Worm (Caenorhabditis elegans) whole organism, young adult: Measurements from ENCODE around the gene hot-6.

Experiments
- B0035.1 ChIP-seq: sonication (generic microtip); optimal IDR thresholded peaks from 2 replicates; lab custom pipeline; 2016; ENCODE audit warnings: missing genetic modification characterization, mild to moderate bottlenecking, missing compliant biosample characterization, missing genotype, missing genetic modification reagents
- B0336.3 ChIP-seq: fragments of 200-800 bp; sonication (Bioruptor generic); IDR thresholded peaks from 2 replicates; pipeline ENCODE4 v1.3.6; 2022; ENCODE audit warnings: missing genetic modification characterization, missing compliant biosample characterization
- F22D6.2 ChIP-seq: sonication (generic microtip); optimal IDR thresholded peaks from 2 replicates; lab custom pipeline; 2016; ENCODE audit warnings: mild to moderate bottlenecking, missing genetic modification characterization, missing compliant biosample characterization
- F52B5.7 ChIP-seq: sonication (generic microtip); optimal IDR thresholded peaks from 2 replicates; lab custom pipeline; 2016; ENCODE audit warnings: mild to moderate bottlenecking, missing genetic modification characterization, missing compliant biosample characterization
- T26A5.8 ChIP-seq: sonication (generic microtip); optimal IDR thresholded peaks from 2 replicates; lab custom pipeline; 2016; ENCODE audit warnings: missing genetic modification characterization, missing compliant biosample characterization
- Y53G8AR.9 ChIP-seq: fragments of 200-800 bp; sonication (Bioruptor generic); conservative IDR thresholded peaks from 2 replicates; pipeline ENCODE4 v1.3.6; 2022; ENCODE audit warnings: missing genetic modification reagents, missing genetic modification characterization, missing compliant biosample characterization
- Y79H2A.3 ChIP-seq: fragments of 200-800 bp; sonication (Bioruptor generic); conservative IDR thresholded peaks from 2 replicates; pipeline ENCODE4 v1.3.6; 2022; ENCODE audit warnings: missing genetic modification reagents, missing genetic modification characterization, missing compliant biosample characterization
- ZK185.1 ChIP-seq: sonication (generic microtip); optimal IDR thresholded peaks from 2 replicates; lab custom pipeline; 2016; ENCODE audit warnings: mild to moderate bottlenecking, missing genetic modification characterization, missing compliant biosample characterization; ENCODE audit not compliant: poor library complexity, severe bottlenecking
- attf-5 ChIP-seq: fragments of 200-800 bp; sonication (Bioruptor generic); optimal IDR thresholded peaks from 2 replicates; lab custom pipeline; 2018; ENCODE audit warnings: mild to moderate bottlenecking, missing genetic modification characterization, missing compliant biosample characterization
- attf-6 ChIP-seq: fragments of 200-800 bp; sonication (Bioruptor generic); IDR thresholded peaks from 2 replicates; pipeline ENCODE4 v1.3.6; 2022; ENCODE audit warnings: missing genetic modification reagents, missing genetic modification characterization, missing compliant biosample characterization
- cebp-1 ChIP-seq, 2 experiments: fragments of 200-800 bp in 1 of 2; sonication (Bioruptor generic) in 1 of 2; sonication (generic microtip) in 1 of 2; IDR thresholded peaks in 1 of 2; optimal IDR thresholded peaks in 1 of 2; 2 replicates each; pipeline versions ENCODE4 v1.3.6 to Lab custom; 2017 to 2022; ENCODE audit warnings: missing compliant biosample characterization in 2 of 2, missing genetic modification characterization in 2 of 2, mild to moderate bottlenecking in 1 of 2, missing genetic modification reagents in 1 of 2, moderate library complexity in 1 of 2
- ceh-100 ChIP-seq: fragments of 200-800 bp; sonication (Bioruptor generic); IDR thresholded peaks from 2 replicates; pipeline ENCODE4 v1.3.6; 2022; ENCODE audit warnings: missing genetic modification reagents, missing genetic modification characterization, missing compliant biosample characterization
- ceh-58 ChIP-seq: fragments of 200-800 bp; sonication (Bioruptor generic); IDR thresholded peaks from 2 replicates; pipeline ENCODE4 v1.3.6; 2022; ENCODE audit warnings: missing genetic modification characterization, missing compliant biosample characterization
- dox-1 ChIP-seq: fragments of 200-800 bp; sonication (Bioruptor generic); IDR thresholded peaks from 2 replicates; pipeline ENCODE4 v1.3.6; 2022; ENCODE audit warnings: missing genetic modification reagents, missing genetic modification characterization, missing compliant biosample characterization
- dpl-1 ChIP-seq: fragments of 150-350 bp; optimal IDR thresholded peaks from 2 replicates; lab custom pipeline; 2014; ENCODE audit warnings: missing biosample characterization, missing genetic modification reagents, missing genetic modification characterization
- egl-18 ChIP-seq: fragments of 200-800 bp; sonication (Bioruptor generic); IDR thresholded peaks from 2 replicates; pipeline ENCODE4 v1.3.6; 2022; ENCODE audit warnings: missing genetic modification reagents, missing genetic modification characterization, missing compliant biosample characterization
- egl-44 ChIP-seq: fragments of 200-800 bp; sonication (Bioruptor generic); IDR thresholded peaks from 2 replicates; pipeline ENCODE4 v1.3.6; 2022; ENCODE audit warnings: missing genetic modification reagents, missing genetic modification characterization, missing compliant biosample characterization
- egrh-3 ChIP-seq: fragments of 200-800 bp; sonication (Bioruptor generic); IDR thresholded peaks from 2 replicates; pipeline ENCODE4 v1.3.6; 2022; ENCODE audit warnings: missing genetic modification reagents, missing genetic modification characterization, missing compliant biosample characterization
- ekl-4 ChIP-seq: fragments of 200-800 bp; sonication (Bioruptor generic); IDR thresholded peaks from 2 replicates; pipeline ENCODE4 v1.3.6; 2022; ENCODE audit warnings: missing genetic modification reagents, missing genetic modification characterization, missing compliant biosample characterization
- ets-4 ChIP-seq: fragments of 200-800 bp; sonication (Bioruptor generic); optimal IDR thresholded peaks from 2 replicates; lab custom pipeline; 2018; ENCODE audit warnings: mild to moderate bottlenecking, missing genetic modification characterization, missing compliant biosample characterization
- him-1 ChIP-seq: sonication (generic microtip); optimal IDR thresholded peaks from 2 replicates; lab custom pipeline; 2016; ENCODE audit warnings: missing genotype, missing genetic modification reagents, missing genetic modification characterization, missing compliant biosample characterization
- hlh-12 ChIP-seq: sonication (generic microtip); optimal IDR thresholded peaks from 2 replicates; lab custom pipeline; 2016; ENCODE audit warnings: missing genetic modification characterization, missing compliant biosample characterization
- let-526 ChIP-seq: fragments of 200-800 bp; sonication (Bioruptor generic); IDR thresholded peaks from 2 replicates; pipeline ENCODE4 v1.3.6; 2022; ENCODE audit warnings: missing genetic modification reagents, missing genetic modification characterization, missing compliant biosample characterization
- lin-40 ChIP-seq: sonication (generic microtip); optimal IDR thresholded peaks from 2 replicates; lab custom pipeline; 2016; ENCODE audit warnings: missing genetic modification characterization, mild to moderate bottlenecking, missing compliant biosample characterization, missing genotype, missing genetic modification reagents
- lin-54 ChIP-seq: fragments of 200-800 bp; sonication (Bioruptor generic); optimal IDR thresholded peaks from 2 replicates; lab custom pipeline; 2018; ENCODE audit warnings: mild to moderate bottlenecking, missing genetic modification characterization, missing compliant biosample characterization
- lsy-27 ChIP-seq: sonication (generic microtip); optimal IDR thresholded peaks from 2 replicates; lab custom pipeline; 2017; ENCODE audit warnings: missing genetic modification characterization, mild to moderate bottlenecking, missing compliant biosample characterization, antibody characterized with exemption, missing genotype, borderline replicate concordance; ENCODE audit not compliant: insufficient read depth
- madf-3 ChIP-seq: fragments of 200-800 bp; sonication (Bioruptor generic); IDR thresholded peaks from 2 replicates; pipeline ENCODE4 v1.3.6; 2022; ENCODE audit warnings: missing genetic modification reagents, missing genetic modification characterization, missing compliant biosample characterization
- madf-6 ChIP-seq: fragments of 200-800 bp; sonication (Bioruptor generic); IDR thresholded peaks from 2 replicates; pipeline ENCODE4 v1.3.6; 2022; ENCODE audit warnings: missing genetic modification reagents, missing genetic modification characterization, missing compliant biosample characterization
- mxl-1 ChIP-seq: sonication (generic microtip); optimal IDR thresholded peaks from 2 replicates; lab custom pipeline; 2016; ENCODE audit warnings: missing genetic modification characterization, missing compliant biosample characterization
- nfya-1 ChIP-seq: sonication (generic microtip); optimal IDR thresholded peaks from 2 replicates; lab custom pipeline; 2017; ENCODE audit warnings: antibody characterized with exemption, missing compliant biosample characterization, missing genetic modification characterization, borderline replicate concordance; ENCODE audit not compliant: insufficient read depth
- nfya-2 ChIP-seq: fragments of 200-800 bp; sonication (Bioruptor generic); IDR thresholded peaks from 2 replicates; pipeline ENCODE4 v1.3.6; 2022; ENCODE audit warnings: missing genetic modification reagents, missing genetic modification characterization, missing compliant biosample characterization
- nhr-80 ChIP-seq: sonication (generic microtip); optimal IDR thresholded peaks from 2 replicates; lab custom pipeline; 2016; ENCODE audit warnings: missing genetic modification characterization, missing compliant biosample characterization
- rec-8 ChIP-seq, 2 experiments: sonication (generic microtip); optimal IDR thresholded peaks; 2 replicates each; lab custom pipeline; 2016; ENCODE audit warnings: mild to moderate bottlenecking in 2 of 2, missing genetic modification characterization in 2 of 2, missing genetic modification reagents in 2 of 2, missing genotype in 2 of 2, missing biosample characterization in 1 of 2, missing compliant biosample characterization in 1 of 2, moderate library complexity in 1 of 2
- repo-1 ChIP-seq: sonication (generic microtip); optimal IDR thresholded peaks from 2 replicates; lab custom pipeline; 2017; ENCODE audit warnings: mild to moderate bottlenecking, missing genetic modification characterization, missing compliant biosample characterization
- sdz-38 ChIP-seq: sonication (generic microtip); optimal IDR thresholded peaks from 2 replicates; lab custom pipeline; 2016; ENCODE audit warnings: missing genotype, missing genetic modification characterization, missing compliant biosample characterization
- snpc-4 ChIP-seq, 5 experiments: fragments of 150-350 bp in 1 of 5; sonication (generic microtip) in 4 of 5; optimal IDR thresholded peaks; 2 replicates each; lab custom pipeline; 2014 to 2018; ENCODE audit warnings: missing genetic modification characterization in 5 of 5, missing biosample characterization in 3 of 5, antibody characterized with exemption in 2 of 5, mild to moderate bottlenecking in 2 of 5, missing compliant biosample characterization in 2 of 5, missing genotype in 2 of 5, moderate library complexity in 2 of 5, missing genetic modification reagents in 1 of 5
- tbx-9 ChIP-seq: sonication (generic microtip); optimal IDR thresholded peaks from 2 replicates; lab custom pipeline; 2016; ENCODE audit warnings: borderline replicate concordance, missing genetic modification characterization, inconsistent platforms, missing compliant biosample characterization
- tlf-1 ChIP-seq: fragments of 200-800 bp; sonication (Bioruptor generic); optimal IDR thresholded peaks from 2 replicates; lab custom pipeline; 2018; ENCODE audit warnings: mild to moderate bottlenecking, missing genetic modification characterization, missing compliant biosample characterization
- unc-130 ChIP-seq: sonication (generic microtip); optimal IDR thresholded peaks from 2 replicates; lab custom pipeline; 2016; ENCODE audit warnings: missing genetic modification reagents, missing genetic modification characterization, missing compliant biosample characterization
- zfh-2 ChIP-seq: fragments of 200-800 bp; sonication (Bioruptor generic); conservative IDR thresholded peaks from 2 replicates; pipeline ENCODE4 v1.3.6; 2022; ENCODE audit warnings: missing genetic modification reagents, missing genetic modification characterization, missing compliant biosample characterization
- ztf-22 ChIP-seq: fragments of 200-800 bp; sonication (Bioruptor generic); optimal IDR thresholded peaks from 2 replicates; lab custom pipeline; 2018; ENCODE audit warnings: mild to moderate bottlenecking, missing genetic modification characterization, moderate library complexity, missing compliant biosample characterization
- ztf-26 ChIP-seq: sonication (generic microtip); optimal IDR thresholded peaks from 2 replicates; lab custom pipeline; 2017; ENCODE audit warnings: missing genetic modification characterization, missing compliant biosample characterization
- ztf-3 ChIP-seq: fragments of 200-800 bp; sonication (Bioruptor generic); optimal IDR thresholded peaks from 2 replicates; lab custom pipeline; 2018; ENCODE audit warnings: mild to moderate bottlenecking, missing genetic modification characterization, missing compliant biosample characterization

The hot-6 gene

DNA sequence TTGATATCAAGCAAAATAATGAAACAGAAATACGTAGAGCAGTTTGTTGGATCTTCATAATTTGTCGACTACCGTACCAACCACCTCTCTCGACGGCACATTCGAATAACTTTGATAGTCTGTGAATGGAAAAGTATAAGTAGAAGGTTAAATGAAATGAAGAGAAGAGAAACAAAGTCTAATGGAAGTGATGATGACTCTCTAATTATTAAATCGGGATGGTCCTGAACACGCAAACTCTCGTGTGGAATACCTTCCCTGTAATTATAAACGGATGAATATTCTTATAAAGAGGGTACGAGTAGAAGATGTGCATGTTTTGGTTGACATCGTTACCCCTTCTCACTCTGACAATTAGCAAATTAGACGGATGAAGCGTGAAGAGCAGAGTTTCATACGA lies at the start of gene hot-6, which contains the start of gene C13G3.12:
hot-6 (minus strand) TSS at position 121 of the 400 bp plus-strand sequence.
C13G3.12 (minus strand) TSS at position 101 of the 400 bp plus-strand sequence.
- TF ChIP-seq let-526 (no peak), egrh-3 (GFP tag; lab: Robert Waterston, UW) (no peak), F22D6.2 (no peak), dpl-1 (GFP tag; lab: Kevin White, UChicago) (no peak), T26A5.8 (tag; lab: Kevin White, UChicago) (no peak), ZK185.1 (tag; lab: Kevin White, UChicago) (no peak), lsy-27 (tag; lab: Kevin White, UChicago) (no peak)

DNA sequence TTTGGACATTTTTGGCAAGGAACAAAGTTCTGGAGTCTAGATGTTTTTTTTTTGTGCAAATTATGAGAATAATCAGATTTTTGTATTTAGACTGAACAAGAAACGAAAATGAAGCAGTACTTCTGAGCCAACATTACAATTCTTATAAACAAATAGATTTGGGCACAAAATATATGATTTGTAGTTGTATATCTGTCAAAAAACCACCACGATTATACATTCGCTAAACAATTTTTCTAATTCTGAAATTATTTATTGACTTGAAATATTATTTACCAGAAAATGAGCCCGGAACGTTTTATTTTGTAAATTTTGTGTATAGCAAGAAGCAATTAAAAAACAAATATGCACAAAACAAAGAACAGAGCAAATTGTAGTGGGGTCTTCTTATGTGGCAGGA lies 48.7 kb upstream of the hot-6 start:
- TF ChIP-seq B0035.1 (tag; lab: Kevin White, UChicago) (no peak), ekl-4 (peak; percentile 45; the same call in 1 of the 2 replicates), Y53G8AR.9 (GFP tag; lab: Robert Waterston, UW) (0 out of 2 replicates have a peak, but pooled peaks have one; percentile 22), cebp-1 (GFP tag; IDR thresholded peaks at IDR 0.05; lab: Robert Waterston, UW) (no peak), cebp-1 (tag; optimal IDR thresholded peaks at IDR 0.05; lab: Kevin White, UChicago) (no peak), dox-1 (GFP tag; lab: Robert Waterston, UW) (no peak), madf-6 (GFP tag; lab: Robert Waterston, UW) (no peak), attf-6 (GFP tag; lab: Robert Waterston, UW) (no peak)

DNA sequence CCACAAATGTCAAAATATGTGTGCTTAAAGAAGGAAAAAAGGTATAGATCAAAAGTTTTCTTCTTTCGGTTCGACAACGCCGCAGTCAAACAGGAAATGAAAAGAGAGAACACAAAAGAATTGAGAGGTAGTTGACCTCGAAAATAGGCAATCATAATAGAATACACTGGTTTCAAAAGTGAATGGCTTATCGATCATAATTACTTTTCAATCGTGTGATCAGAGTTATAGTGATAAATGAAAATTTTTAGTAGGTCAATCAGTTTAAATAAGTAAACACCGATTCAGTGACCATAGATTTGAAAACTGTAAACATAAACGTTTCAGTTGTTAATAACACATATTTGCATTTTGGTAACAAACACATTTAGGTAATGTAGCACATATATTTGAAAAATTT lies 47.7 kb upstream of the hot-6 start:
- peak; percentile 77 for TF ChIP-seq nhr-80
- TF ChIP-seq ets-4 (GFP tag; lab: Kevin White, UChicago) = no peak
- no peak for TF ChIP-seq repo-1 (tag; lab: Kevin White, UChicago)

DNA sequence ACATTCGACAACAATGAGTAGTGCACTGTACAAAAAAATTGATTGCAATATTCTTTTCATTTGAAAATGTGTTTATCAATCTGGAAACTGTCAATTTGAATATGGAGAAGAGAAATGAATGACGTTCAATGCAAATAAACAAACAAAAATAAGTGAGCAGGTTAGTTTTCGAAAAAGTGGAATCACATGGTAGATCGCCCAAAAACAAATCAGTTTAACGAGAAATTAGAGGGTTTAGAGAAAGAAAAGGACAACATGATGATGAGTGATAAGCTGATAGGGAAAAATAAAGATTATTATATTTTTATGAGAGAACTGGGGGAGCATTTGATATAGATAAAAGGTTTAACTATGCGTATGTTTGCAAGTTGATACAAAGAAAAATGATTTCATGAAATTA lies 46.5 kb upstream of the hot-6 start, which contains the start of gene T04C12.8:
T04C12.8 (minus strand) TSS at position 82 of the 400 bp plus-strand sequence.
- TF ChIP-seq Y79H2A.3 (GFP tag; lab: Robert Waterston, UW) (no peak), nfya-1 (tag; lab: Kevin White, UChicago) (no peak), egl-44 (no peak), ceh-58 (GFP tag; lab: Robert Waterston, UW) (no peak), ceh-100 (GFP tag; lab: Robert Waterston, UW) (no peak), tlf-1 (peak; percentile 46), madf-3 (GFP tag; lab: Robert Waterston, UW) (no peak), ztf-26 (tag; lab: Kevin White, UChicago) (no peak), ztf-3 (no peak), him-1 (tag; lab: Kevin White, UChicago) (no peak), lin-54 (no peak), zfh-2 (GFP tag; lab: Robert Waterston, UW) (no peak), rec-8 (tag; optimal IDR thresholded peaks at IDR 0.05; lab: Kevin White, UChicago) (no peak), nfya-2 (no peak), snpc-4 (GFP tag; optimal IDR thresholded peaks at IDR 0.05; lab: Kevin White, UChicago) (no peak), snpc-4 (tag; optimal IDR thresholded peaks at IDR 0.05; lab: Kevin White, UChicago) (peak in 1 of 4 experiments; percentile 14), ets-4 (GFP tag; lab: Kevin White, UChicago) (peak; percentile 2), lin-40 (peak; percentile 34), unc-130 (GFP tag; lab: Kevin White, UChicago) (no peak), ztf-22 (peak; percentile 84), attf-5 (peak; percentile 25), F52B5.7 (tag; lab: Kevin White, UChicago) (no peak), mxl-1 (tag; lab: Kevin White, UChicago) (no peak), sdz-38 (no peak), hlh-12 (tag; lab: Kevin White, UChicago) (no peak), B0336.3 (GFP tag; lab: Robert Waterston, UW) (0 out of 2 replicates have a peak, but pooled peaks have one; percentile 24), tbx-9 (tag; lab: Kevin White, UChicago) (no peak), nhr-80 (peak; percentile 95), egl-18 (GFP tag; lab: Robert Waterston, UW) (no peak)
